Fruit fly (Drosophila melanogaster): ENCODE measurements around the gene FucTD.

dm6 chr3L:1368201-1368617 is 47.8 kb upstream of the FucTD start:
- TF ChIP-seq Myc (optimal IDR thresholded peaks at IDR 0.05) (no peak), psq (optimal IDR thresholded peaks at IDR 0.05) (no peak), insv (optimal IDR thresholded peaks at IDR 0.05) (no peak), h (optimal IDR thresholded peaks at IDR 0.05) (no peak)
